Worm (Caenorhabditis elegans): Measurements from ENCODE around the gene kvs-4.

Gene kvs-4

DNA sequence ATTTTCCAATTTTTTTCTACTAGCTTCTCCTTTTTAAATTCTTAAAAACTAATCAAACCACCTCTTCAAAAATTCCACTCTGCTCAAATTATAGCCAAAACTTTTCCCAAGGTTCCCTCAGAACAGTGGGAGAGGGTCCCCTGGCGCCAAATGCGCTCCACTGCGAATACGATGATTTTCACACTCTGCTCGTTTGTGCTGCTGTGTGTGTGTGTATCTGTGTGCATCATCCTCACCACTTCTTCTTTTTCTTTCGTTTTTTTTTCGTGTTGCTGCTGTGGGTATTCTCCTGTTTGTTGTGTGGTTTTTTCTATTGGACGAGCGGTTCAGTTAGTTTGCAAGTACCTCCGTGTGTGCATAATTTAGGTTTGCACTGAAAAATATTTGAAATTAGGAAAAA lies 26.9 kb downstream of the kvs-4 start:
- no peak for TF ChIP-seq F33H1.4 (GFP tag; IDR thresholded peaks at IDR 0.05)
- TF ChIP-seq rpc-1 (optimal IDR thresholded peaks at IDR 0.05) = no peak
- no peak for TF ChIP-seq rpc-1 (tag; optimal IDR thresholded peaks at IDR 0.05)
- no peak for TF ChIP-seq D2030.7 (GFP tag; IDR thresholded peaks at IDR 0.05)
- TF ChIP-seq mcd-1 (GFP tag; IDR thresholded peaks at IDR 0.05) = 0 out of 2 replicates have a peak, but pooled peaks have one; percentile 10
- no peak for TF ChIP-seq sdz-38 (tag; optimal IDR thresholded peaks at IDR 0.05)
- TF ChIP-seq F52B5.7 (tag; optimal IDR thresholded peaks at IDR 0.05) = no peak
- 0 out of 2 replicates have a peak, but pooled peaks have one; percentile 23 for TF ChIP-seq zfh-2 (GFP tag; conservative IDR thresholded peaks at IDR 0.05)

ce11 chrIII:11040606-11041005 lies 28.2 kb downstream of the kvs-4 start:
- TF ChIP-seq nhr-80 (tag; optimal IDR thresholded peaks at IDR 0.05) = peak; percentile 29
- no peak for TF ChIP-seq T07F8.4 (tag; optimal IDR thresholded peaks at IDR 0.05)
- TF ChIP-seq bed-2 (GFP tag; IDR thresholded peaks at IDR 0.05) = no peak

DNA sequence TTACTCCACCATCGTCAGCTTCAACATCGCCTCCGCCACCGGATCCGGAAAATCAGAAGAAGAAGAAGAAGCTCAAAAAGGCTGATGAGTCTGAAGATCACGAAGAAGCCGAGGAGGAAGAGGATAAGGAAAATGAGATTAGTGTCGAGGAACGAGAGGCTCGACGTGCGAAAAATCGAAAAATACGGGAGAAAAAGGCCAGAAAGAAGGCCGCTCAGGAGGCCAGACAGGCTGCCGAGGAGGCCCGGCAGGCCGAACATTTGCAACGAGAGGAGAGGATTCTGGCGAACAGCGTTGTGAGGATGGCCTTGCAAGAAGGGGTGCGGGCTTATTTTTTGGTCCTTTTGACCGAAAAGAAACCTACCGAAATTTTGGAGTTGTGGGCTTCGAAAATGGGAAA lies 32.8 kb downstream of the kvs-4 start:
- TF ChIP-seq ztf-26 (tag; optimal IDR thresholded peaks at IDR 0.05) (no peak), zfh-2 (GFP tag; conservative IDR thresholded peaks at IDR 0.05) (peak; percentile 69)

ce11 chrIII:11046549-11046948 lies 34.2 kb downstream of the kvs-4 start:
- TF ChIP-seq athp-1 (tag; optimal IDR thresholded peaks at IDR 0.05) (no peak), pha-4 (tag; optimal IDR thresholded peaks at IDR 0.05) (no peak), nhr-80 (tag; optimal IDR thresholded peaks at IDR 0.05) (peak; percentile 76), rec-8 (tag; optimal IDR thresholded peaks at IDR 0.05) (no peak), cebp-1 (GFP tag; IDR thresholded peaks at IDR 0.05) (no peak), cebp-1 (tag; optimal IDR thresholded peaks at IDR 0.05) (peak; percentile 2), Y79H2A.3 (GFP tag; conservative IDR thresholded peaks at IDR 0.05) (no peak), let-526 (GFP tag; IDR thresholded peaks at IDR 0.05) (no peak), C17E4.6 (GFP tag; IDR thresholded peaks at IDR 0.05) (no peak), lir-1 (GFP tag; conservative IDR thresholded peaks at IDR 0.05) (no peak), Y67H2A.10 (GFP tag; conservative IDR thresholded peaks at IDR 0.05) (no peak), zfh-2 (GFP tag; conservative IDR thresholded peaks at IDR 0.05) (no peak), atf-7 (tag; optimal IDR thresholded peaks at IDR 0.05) (no peak), tbp1 (GFP tag; optimal IDR thresholded peaks at IDR 0.05) (no peak)

- no peak for TF ChIP-seq ceh-27 (GFP tag; optimal IDR thresholded peaks at IDR 0.05)
- TF ChIP-seq cebp-1 (GFP tag; IDR thresholded peaks at IDR 0.05) = peak; percentile 11; the same call in 1 of the 2 replicates
- TF ChIP-seq cebp-1 (tag; optimal IDR thresholded peaks at IDR 0.05) = peak; percentile 29
- no peak for TF ChIP-seq sea-2 (GFP tag; IDR thresholded peaks at IDR 0.05)
- TF ChIP-seq F33H1.4 (GFP tag; IDR thresholded peaks at IDR 0.05) = no peak
- no peak for TF ChIP-seq tlf-1 (GFP tag; optimal IDR thresholded peaks at IDR 0.05)
- no peak for TF ChIP-seq hsf-1 (GFP tag; IDR thresholded peaks at IDR 0.05)
- no peak for TF ChIP-seq snpc-1.3 (tag; optimal IDR thresholded peaks at IDR 0.05; ENCODE audit: insufficient read depth)
- TF ChIP-seq K12H6.12 (tag; optimal IDR thresholded peaks at IDR 0.05) = no peak
- no peak for TF ChIP-seq him-1 (tag; optimal IDR thresholded peaks at IDR 0.05)
- TF ChIP-seq cebp-2 (GFP tag; IDR thresholded peaks at IDR 0.05) = no peak
- TF ChIP-seq tbx-9 (tag; optimal IDR thresholded peaks at IDR 0.05; ENCODE audit: borderline replicate concordance) = no peak
- TF ChIP-seq Y67H2A.10 (GFP tag; conservative IDR thresholded peaks at IDR 0.05) = no peak
- TF ChIP-seq ekl-4 (GFP tag; IDR thresholded peaks at IDR 0.05) = no peak
- no peak for TF ChIP-seq nhr-27 (tag; optimal IDR thresholded peaks at IDR 0.05)
- TF ChIP-seq ztf-22 (GFP tag; optimal IDR thresholded peaks at IDR 0.05) = no peak
- TF ChIP-seq pha-4 (tag; optimal IDR thresholded peaks at IDR 0.05) = peak; percentile 35
- TF ChIP-seq ama-1 (optimal IDR thresholded peaks at IDR 0.05) = no peak
- TF ChIP-seq ama-1 (GFP tag; optimal IDR thresholded peaks at IDR 0.05) = no peak
- no peak for TF ChIP-seq nfyb-1 (GFP tag; IDR thresholded peaks at IDR 0.05)
- TF ChIP-seq tbp1 (GFP tag; optimal IDR thresholded peaks at IDR 0.05) = peak; percentile 13
- TF ChIP-seq lin-26 (GFP tag; IDR thresholded peaks at IDR 0.05) = no peak
- TF ChIP-seq somi-1 (GFP tag; optimal IDR thresholded peaks at IDR 0.05) = no peak
- TF ChIP-seq attf-6 (GFP tag; IDR thresholded peaks at IDR 0.05) = no peak
- TF ChIP-seq madf-6 (GFP tag; IDR thresholded peaks at IDR 0.05) = no peak
- TF ChIP-seq D2030.7 (GFP tag; IDR thresholded peaks at IDR 0.05) = no peak
Observed at ce11 chrIII:11050658-11051118, 38.3 kb downstream of the kvs-4 start.
